Worm (Caenorhabditis elegans): Measurements from ENCODE around the gene F02A9.7.

DNA sequence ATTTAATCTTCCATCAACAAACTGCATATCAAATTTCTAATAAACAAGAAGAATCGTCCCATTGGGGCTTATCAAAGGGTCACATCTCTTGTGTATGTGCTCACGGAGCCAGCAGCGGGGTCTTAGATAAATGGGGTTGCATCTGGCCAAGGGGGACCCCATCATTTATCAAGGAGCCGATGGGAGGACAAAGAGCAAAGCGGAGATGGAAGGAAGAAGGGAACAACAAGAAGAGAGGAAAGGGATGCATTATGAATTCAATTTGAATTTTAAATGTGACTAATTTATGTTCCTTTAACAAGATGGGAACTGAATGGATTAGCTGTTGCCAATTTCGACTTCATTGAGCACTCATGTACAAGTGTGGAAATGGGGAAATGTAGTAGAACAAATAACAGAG, 8.9 kb upstream of the F02A9.7 start:
- no peak for TF ChIP-seq pat-9 (tag; optimal IDR thresholded peaks at IDR 0.05)
- no peak for TF ChIP-seq C08G9.2 (tag; optimal IDR thresholded peaks at IDR 0.05)
- TF ChIP-seq lin-11 (tag; optimal IDR thresholded peaks at IDR 0.05) = no peak
- TF ChIP-seq hlh-30 (tag; optimal IDR thresholded peaks at IDR 0.05; ENCODE audit: insufficient read depth) = no peak

All from whole organism, late embryonic.